Fruit fly (Drosophila melanogaster) whole organism, adult: ENCODE results near the gene GstD6.

Experiments used
- CG12768 ChIP-seq: fragments of 200-800 bp; sonication (Bioruptor generic); optimal IDR thresholded peaks from 2 replicates; lab custom pipeline; 2017; ENCODE audit warnings: missing biosample characterization, missing genetic modification characterization, mild to moderate bottlenecking, moderate library complexity, missing genetic modification reagents
- CG14711 ChIP-seq: fragments of 200-800 bp; sonication (Bioruptor generic); optimal IDR thresholded peaks from 2 replicates; lab custom pipeline; 2018; ENCODE audit warnings: missing biosample characterization, mild to moderate bottlenecking, missing genetic modification characterization, moderate library complexity
- CG1620 ChIP-seq: fragments of 200-800 bp; sonication (Bioruptor generic); optimal IDR thresholded peaks from 2 replicates; lab custom pipeline; 2016; ENCODE audit warnings: missing biosample characterization, missing genetic modification characterization
- CG7101 ChIP-seq: fragments of 200-800 bp; sonication (Bioruptor generic); optimal IDR thresholded peaks from 2 replicates; lab custom pipeline; 2018; ENCODE audit warnings: missing biosample characterization, mild to moderate bottlenecking, missing genetic modification characterization, moderate library complexity
- Clk ChIP-seq: fragments of 200-800 bp; sonication (Bioruptor generic); optimal IDR thresholded peaks from 2 replicates; lab custom pipeline; 2017; ENCODE audit warnings: missing biosample characterization, missing genetic modification characterization
- Crg-1 ChIP-seq: fragments of 200-800 bp; sonication (Bioruptor generic); optimal IDR thresholded peaks from 2 replicates; lab custom pipeline; 2016; ENCODE audit warnings: missing biosample characterization, missing genetic modification characterization
- Hr96 ChIP-seq: fragments of 200-800 bp; sonication (Bioruptor generic); optimal IDR thresholded peaks from 2 replicates; lab custom pipeline; 2016; ENCODE audit warnings: missing biosample characterization, missing genetic modification characterization
- bab1 ChIP-seq: fragments of 200-800 bp; sonication (Bioruptor generic); optimal IDR thresholded peaks from 3 replicates; lab custom pipeline; 2019; ENCODE audit warnings: missing biosample characterization, mild to moderate bottlenecking, missing genetic modification characterization, moderate library complexity
- cic ChIP-seq: fragments of 200-800 bp; sonication (Bioruptor generic); optimal IDR thresholded peaks from 2 replicates; lab custom pipeline; 2017; ENCODE audit warnings: missing biosample characterization, mild to moderate bottlenecking, missing genetic modification characterization, moderate library complexity
- cnc ChIP-seq, 2 experiments: fragments of >200 bp; optimal IDR thresholded peaks; 2 replicates each; lab custom pipeline; 2017
- ovo ChIP-seq: fragments of 200-800 bp; sonication (Bioruptor generic); optimal IDR thresholded peaks from 2 replicates; lab custom pipeline; 2016; ENCODE audit warnings: missing biosample characterization, missing genetic modification characterization

DNA sequence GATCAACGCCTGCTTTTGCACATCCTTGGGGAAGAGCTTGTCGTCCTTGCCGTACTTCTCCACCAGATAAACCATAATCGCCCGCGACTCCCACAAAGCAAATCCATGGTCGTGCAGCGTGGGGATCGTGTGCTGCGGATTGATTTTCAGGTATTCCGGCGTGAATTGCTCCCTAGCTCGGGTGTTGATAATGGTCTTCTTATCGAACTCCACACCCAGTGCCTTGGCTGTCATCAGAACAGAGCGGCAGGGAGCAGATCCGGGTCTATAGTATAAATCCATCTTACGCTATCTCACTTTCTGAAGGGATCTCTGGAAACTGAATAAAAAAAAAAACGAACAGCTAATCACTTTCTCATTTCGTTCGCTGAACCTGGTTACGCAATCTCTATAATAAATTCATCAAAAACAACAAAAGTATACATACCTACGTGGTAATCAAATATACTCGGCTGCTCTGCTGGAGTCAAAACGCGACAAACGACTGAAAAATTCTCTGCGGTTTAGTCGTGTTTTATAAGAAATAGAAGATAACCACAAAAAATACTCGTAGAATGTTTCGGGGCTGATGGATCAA is 11.6 kb upstream of the GstD6 start, which contains the start of gene GstD10:
- TF ChIP-seq CG12768 (GFP tag; lab: Kevin White, UChicago) (no peak), Crg-1 (no peak), ovo (GFP tag; lab: Kevin White, UChicago) (no peak), cnc (optimal IDR thresholded peaks at IDR 0.05; lab: Kevin White, UChicago) (no peak), Clk (GFP tag; lab: Kevin White, UChicago) (no peak), CG1620 (GFP tag; lab: Kevin White, UChicago) (no peak), Hr96 (GFP tag; lab: Kevin White, UChicago) (no peak), CG14711 (tag; lab: Kevin White, UChicago) (no peak), CG7101 (tag; lab: Kevin White, UChicago) (no peak), cic (GFP tag; lab: Kevin White, UChicago) (no peak), bab1 (GFP tag; lab: Kevin White, UChicago) (no peak)
